Fruit fly (Drosophila melanogaster): ENCODE measurements around the gene CG5112.
A peak's percentile ranks its signal among the peaks of the same experiment; 100 is the strongest.

CG5112 gene

dm6 chr3R:25472635-25473552, 18.4 kb upstream of the CG5112 start, which contains the start of the genes Fur1 and Vps33B (continued):
- TF ChIP-seq gsb-n (tag; optimal IDR thresholded peaks at IDR 0.05) (peak; percentile 94), Hr3 (GFP tag; optimal IDR thresholded peaks at IDR 0.05) (peak; percentile 98), rib (GFP tag; IDR thresholded peaks at IDR 0.05) (peak; percentile 87), cwo (GFP tag; optimal IDR thresholded peaks at IDR 0.05) (peak; percentile 91), Dip3 (GFP tag; optimal IDR thresholded peaks at IDR 0.05) (peak; percentile 98), CG12744 (GFP tag; optimal IDR thresholded peaks at IDR 0.05) (peak; percentile 95), so (GFP tag; IDR thresholded peaks at IDR 0.05) (peak; percentile 94), Pdp1 (GFP tag; optimal IDR thresholded peaks at IDR 0.05) (peak; percentile 98 to 99), E2f2 (GFP tag; IDR thresholded peaks at IDR 0.05) (peak; percentile 81), slou (GFP tag; optimal IDR thresholded peaks at IDR 0.05) (peak; percentile 95), ara (GFP tag; IDR thresholded peaks at IDR 0.05) (peak; percentile 91), CG12659 (GFP tag; optimal IDR thresholded peaks at IDR 0.05) (peak; percentile 98), tap (tag; optimal IDR thresholded peaks at IDR 0.05) (peak; percentile 94), gfzf (GFP tag; optimal IDR thresholded peaks at IDR 0.05) (peak; percentile 43), dmrt11E (tag; optimal IDR thresholded peaks at IDR 0.05) (peak; percentile 96), CG17568 (GFP tag; optimal IDR thresholded peaks at IDR 0.05) (peak; percentile 92), salm (tag; optimal IDR thresholded peaks at IDR 0.05) (peak; percentile 93), stwl (tag; optimal IDR thresholded peaks at IDR 0.05) (peak; percentile 60), en (GFP tag; optimal IDR thresholded peaks at IDR 0.05) (peak; percentile 94), CG8089 (GFP tag; optimal IDR thresholded peaks at IDR 0.05) (peak; percentile 98), usp (GFP tag; optimal IDR thresholded peaks at IDR 0.05) (no peak), Sox102F (GFP tag; optimal IDR thresholded peaks at IDR 0.05) (peak; percentile 97), Mes4 (GFP tag; optimal IDR thresholded peaks at IDR 0.05) (peak; percentile 97), nmo (GFP tag; optimal IDR thresholded peaks at IDR 0.05) (peak; percentile 98), Ssrp (tag; optimal IDR thresholded peaks at IDR 0.05) (peak; percentile 97), Ets97D (GFP tag; optimal IDR thresholded peaks at IDR 0.05) (peak; percentile 96), ro (GFP tag; IDR thresholded peaks at IDR 0.05) (peak; percentile 76), hbn (GFP tag; IDR thresholded peaks at IDR 0.05; ENCODE audit: partially characterized antibody) (peak; percentile 68), CG14667 (GFP tag; IDR thresholded peaks at IDR 0.05) (no peak; the same call in 1 of the 2 replicates), ATbp (GFP tag; optimal IDR thresholded peaks at IDR 0.05) (peak; percentile 92), odd (GFP tag; optimal IDR thresholded peaks at IDR 0.05) (peak; percentile 95), luna (GFP tag; optimal IDR thresholded peaks at IDR 0.05) (peak; percentile 95), CG3847 (GFP tag; IDR thresholded peaks at IDR 0.05) (peak; percentile 93), Bgb (GFP tag; IDR thresholded peaks at IDR 0.05; ENCODE audit: partially characterized antibody) (peak; percentile 90), CG2199 (GFP tag; IDR thresholded peaks at IDR 0.05) (peak; percentile 78; the same call in 1 of the 3 replicates), CG4617 (GFP tag; optimal IDR thresholded peaks at IDR 0.05; ENCODE audit: borderline replicate concordance) (peak; percentile 97), ash1 (GFP tag; optimal IDR thresholded peaks at IDR 0.05) (peak; percentile 75), CG12299 (tag; optimal IDR thresholded peaks at IDR 0.05) (peak; percentile 94), CG8924 (tag; optimal IDR thresholded peaks at IDR 0.05) (peak; percentile 97), CG11398 (GFP tag; optimal IDR thresholded peaks at IDR 0.05) (peak; percentile 97), br (optimal IDR thresholded peaks at IDR 0.05) (no peak), gt (GFP tag; IDR thresholded peaks at IDR 0.05) (peak; percentile 88), grn (GFP tag; optimal IDR thresholded peaks at IDR 0.05) (peak; percentile 83), Sry-δ (GFP tag; optimal IDR thresholded peaks at IDR 0.05) (peak; percentile 93), fd3F (GFP tag; optimal IDR thresholded peaks at IDR 0.05) (peak; percentile 93), MBD-R2 (GFP tag; IDR thresholded peaks at IDR 0.05) (peak; percentile 95), crol (GFP tag; IDR thresholded peaks at IDR 0.05) (peak; percentile 55; the same call in 1 of the 2 replicates), B-H1 (GFP tag; IDR thresholded peaks at IDR 0.05) (peak; percentile 92), ranshi (GFP tag; IDR thresholded peaks at IDR 0.05) (peak; percentile 92)
